Fruit fly (Drosophila melanogaster): ENCODE results near the gene kon.

kon gene

dm6 chr2L:18466669-18467068 lies 37.1 kb downstream of the kon start:
- no peak for TF ChIP-seq noc (tag; optimal IDR thresholded peaks at IDR 0.05)

DNA sequence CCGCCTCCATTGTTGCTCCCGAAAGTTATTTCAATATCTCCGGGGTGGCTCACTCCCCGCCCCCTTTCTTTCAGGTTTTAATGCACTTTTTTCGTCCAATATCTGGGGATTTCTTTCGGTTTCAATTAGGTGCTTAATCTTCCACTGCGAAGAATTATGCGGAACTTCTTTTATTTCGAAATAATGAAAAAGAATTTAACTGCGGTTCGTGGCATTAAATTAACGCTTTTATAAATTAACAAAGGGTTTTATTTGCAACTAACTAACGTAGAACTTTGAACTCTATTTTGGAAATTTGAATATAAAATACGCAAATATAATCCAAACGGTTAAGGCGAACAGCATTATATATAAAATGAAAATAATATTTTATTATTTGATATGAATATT lies 37.6 kb downstream of the kon start:
- TF ChIP-seq noc (tag; optimal IDR thresholded peaks at IDR 0.05) = no peak

DNA sequence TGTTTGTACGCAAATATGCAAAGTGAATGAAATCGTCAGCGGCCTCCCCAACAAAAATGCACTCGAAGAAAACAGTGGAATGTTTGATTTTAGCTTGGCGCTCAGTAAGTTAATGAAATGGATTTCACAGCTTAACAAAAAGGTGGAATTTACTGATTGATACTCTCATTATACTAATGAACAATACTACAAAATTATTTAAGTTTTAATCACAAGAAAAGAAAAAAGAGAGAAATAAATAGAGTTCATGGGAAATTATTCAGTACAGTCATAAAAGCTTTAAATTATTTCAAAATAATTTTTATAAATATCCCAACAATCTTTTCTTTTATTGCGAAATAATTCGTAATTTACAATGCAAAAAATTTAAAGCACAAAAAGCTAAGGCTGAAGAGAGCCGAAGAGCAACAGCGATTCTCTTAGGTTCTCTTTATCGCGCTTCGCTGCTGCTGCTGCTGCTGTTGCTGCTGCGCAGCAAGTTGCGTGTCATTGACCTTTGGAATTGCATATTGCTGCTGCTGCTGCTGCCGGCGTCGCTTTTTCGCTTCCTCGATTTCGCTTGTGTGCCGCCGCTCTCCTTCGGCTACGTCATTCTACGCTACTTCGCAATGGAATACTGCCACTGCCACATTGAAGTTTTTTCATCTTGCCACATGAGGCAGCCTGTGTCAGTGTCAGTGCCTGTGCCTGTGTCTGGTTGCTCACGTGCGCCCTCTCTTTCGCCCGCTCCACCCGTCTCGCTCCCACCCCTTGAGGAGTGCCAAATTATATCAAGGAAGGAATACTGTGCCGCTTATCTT lies 38.2 kb downstream of the kon start:
- no peak for TF ChIP-seq noc (tag; optimal IDR thresholded peaks at IDR 0.05)

DNA sequence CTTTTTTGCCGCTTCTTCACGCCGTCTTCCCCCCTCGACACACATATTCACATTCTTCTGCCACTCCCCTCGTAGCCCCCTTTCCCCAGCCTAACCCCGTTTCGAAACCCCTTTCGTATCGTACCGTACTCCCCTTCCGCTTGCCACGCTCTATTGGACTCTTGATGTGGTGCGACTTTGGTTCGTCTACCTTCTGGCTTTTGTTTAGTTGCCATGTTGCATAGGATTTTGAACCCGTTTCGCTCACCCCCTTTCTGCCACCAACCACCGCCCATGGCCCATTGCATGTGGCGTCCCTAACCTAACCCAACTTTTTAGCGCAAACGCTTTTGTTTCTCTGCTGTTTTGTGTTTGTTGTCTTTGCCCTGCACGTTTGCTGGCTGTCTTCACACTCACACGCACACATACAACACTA lies 39.7 kb downstream of the kon start:
- TF ChIP-seq noc (tag; optimal IDR thresholded peaks at IDR 0.05) = no peak

- no peak for TF ChIP-seq noc (tag; optimal IDR thresholded peaks at IDR 0.05)
Observed at dm6 chr2L:18463610-18464009, 40.2 kb downstream of the kon start.

DNA sequence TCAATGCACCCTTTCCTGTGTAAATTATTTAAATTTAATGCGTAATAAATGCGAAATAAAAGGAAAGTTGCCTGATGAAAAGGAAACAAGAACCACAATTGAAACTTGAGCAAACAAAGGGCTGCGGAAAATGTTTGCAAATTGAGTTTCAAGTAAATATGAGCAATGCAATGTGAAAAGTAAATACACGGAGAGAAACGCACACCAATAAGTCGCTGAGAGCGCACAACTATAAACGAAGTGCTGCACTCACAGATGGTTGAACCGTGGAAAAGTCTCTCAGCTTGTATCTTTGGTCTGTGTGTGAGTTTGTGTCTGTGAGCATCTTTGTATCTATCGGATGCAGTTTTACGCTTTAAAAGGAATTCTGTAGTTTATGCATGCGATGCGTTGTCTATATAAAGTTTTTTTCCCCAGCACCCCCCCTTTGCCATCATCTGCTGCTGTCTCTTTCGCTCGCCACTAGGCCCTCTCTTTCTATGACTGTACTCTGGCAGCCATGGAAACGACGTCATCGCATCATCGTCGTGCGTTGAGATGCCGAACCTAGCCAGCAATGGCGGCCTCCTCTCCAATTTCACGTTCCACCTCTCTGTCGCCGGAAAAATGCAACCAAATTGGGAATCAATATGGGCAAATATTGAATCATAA lies 44.0 kb downstream of the kon start:
- no peak for TF ChIP-seq noc (tag; optimal IDR thresholded peaks at IDR 0.05)

DNA sequence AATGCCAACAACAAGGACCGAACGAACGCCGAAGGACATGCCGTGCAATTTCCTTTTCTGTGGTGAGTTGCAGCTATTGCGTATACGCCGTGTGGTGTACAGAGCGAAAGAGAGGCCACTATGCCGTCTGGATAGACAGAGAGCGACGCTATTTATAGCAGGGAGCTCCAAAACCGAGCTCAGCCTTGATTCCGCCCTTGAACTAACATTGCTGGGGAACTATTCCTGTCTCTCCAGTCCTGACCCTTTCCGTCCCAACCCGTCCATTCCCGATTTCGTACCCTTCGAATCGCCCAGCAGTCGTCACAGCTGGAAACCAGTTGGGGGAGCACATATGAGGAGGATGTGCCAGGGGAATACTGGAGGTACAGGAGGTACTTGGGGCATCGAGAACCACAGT lies 45.3 kb downstream of the kon start:
- no peak for TF ChIP-seq noc (tag; optimal IDR thresholded peaks at IDR 0.05)

- no peak for TF ChIP-seq noc (tag; optimal IDR thresholded peaks at IDR 0.05)
Observed at dm6 chr2L:18456932-18457583, 46.7 kb downstream of the kon start.

dm6 chr2L:18455506-18456491 lies 48.0 kb downstream of the kon start:
- TF ChIP-seq noc (tag; optimal IDR thresholded peaks at IDR 0.05) = no peak

DNA sequence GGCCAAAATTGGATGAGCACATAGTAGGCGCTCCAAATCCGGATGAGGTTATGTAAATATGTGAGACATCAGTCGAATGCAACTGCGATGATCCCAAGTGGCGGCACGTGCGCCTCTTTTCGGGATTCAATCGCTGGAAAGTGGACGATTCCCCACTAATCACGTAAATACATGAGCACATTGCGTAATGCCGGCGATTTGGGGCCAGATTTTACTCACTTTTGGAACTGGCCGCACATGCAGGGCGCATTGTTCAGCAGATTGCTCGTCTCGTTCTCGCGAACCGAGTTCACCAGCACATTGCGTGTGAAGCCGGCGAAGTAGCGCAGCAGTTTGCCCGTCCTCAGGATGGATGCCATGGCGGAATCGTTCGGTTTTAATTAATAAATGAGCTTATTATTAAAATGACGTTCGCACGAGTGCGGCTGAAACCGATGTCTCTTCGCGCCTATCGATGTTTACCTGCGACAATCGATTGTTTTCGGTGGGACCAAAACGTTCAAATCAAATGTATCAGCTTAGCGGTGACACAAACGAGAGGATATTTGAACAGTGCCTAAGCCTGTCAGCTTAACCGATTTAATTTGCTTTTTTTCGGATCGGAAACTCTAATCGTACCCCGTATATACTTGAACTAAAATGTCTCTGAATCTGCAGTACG lies 49.5 kb downstream of the kon start, which contains the start of the genes bsf and Ntf-2r:
TSS of gene bsf (minus strand) at position 460 of the 661 bp plus-strand sequence.
TSS of gene Ntf-2r (plus strand) at position 522 of the 661 bp plus-strand sequence.
- TF ChIP-seq noc (tag; optimal IDR thresholded peaks at IDR 0.05) = no peak

DNA sequence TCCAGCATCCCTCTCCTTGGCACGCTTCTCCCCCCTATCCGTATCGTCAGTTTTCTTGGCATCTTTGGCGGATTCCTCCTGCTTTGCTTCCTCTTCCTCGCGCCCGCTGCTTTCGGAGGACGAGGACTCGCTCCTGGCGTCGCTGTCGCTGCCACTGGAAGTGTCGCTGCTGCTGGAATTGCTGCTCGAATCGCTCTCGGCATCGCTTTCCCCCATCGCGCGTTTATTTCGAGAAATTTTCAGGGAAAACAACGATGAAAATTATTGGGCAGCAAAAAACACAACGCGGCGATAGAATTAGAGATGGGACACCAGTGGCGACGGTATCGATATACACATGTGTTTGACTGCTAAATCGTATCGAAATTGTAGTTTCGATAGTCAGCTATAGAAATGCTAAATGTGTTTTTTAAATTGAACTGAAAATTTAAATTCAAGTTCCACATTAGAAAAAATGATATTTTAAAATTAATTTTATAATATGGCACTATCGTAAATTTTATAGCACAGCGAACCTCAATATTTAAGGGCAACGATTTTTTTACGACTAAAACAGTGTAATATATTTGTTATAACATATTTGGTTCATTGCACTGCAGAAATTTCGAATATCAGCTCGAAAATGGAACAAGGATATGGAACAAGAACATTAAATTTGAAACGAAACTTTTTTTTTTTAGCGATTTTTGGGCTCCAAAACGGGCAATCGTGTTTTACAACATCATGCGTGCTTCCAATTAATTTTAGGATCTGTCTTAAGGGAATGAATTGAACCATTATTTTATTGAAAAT lies 54.9 kb downstream of the kon start, which contains the start of gene ncm:
TSS of gene ncm (minus strand) at position 319 of the 792 bp plus-strand sequence.
- TF ChIP-seq noc (tag; optimal IDR thresholded peaks at IDR 0.05) = no peak

DNA sequence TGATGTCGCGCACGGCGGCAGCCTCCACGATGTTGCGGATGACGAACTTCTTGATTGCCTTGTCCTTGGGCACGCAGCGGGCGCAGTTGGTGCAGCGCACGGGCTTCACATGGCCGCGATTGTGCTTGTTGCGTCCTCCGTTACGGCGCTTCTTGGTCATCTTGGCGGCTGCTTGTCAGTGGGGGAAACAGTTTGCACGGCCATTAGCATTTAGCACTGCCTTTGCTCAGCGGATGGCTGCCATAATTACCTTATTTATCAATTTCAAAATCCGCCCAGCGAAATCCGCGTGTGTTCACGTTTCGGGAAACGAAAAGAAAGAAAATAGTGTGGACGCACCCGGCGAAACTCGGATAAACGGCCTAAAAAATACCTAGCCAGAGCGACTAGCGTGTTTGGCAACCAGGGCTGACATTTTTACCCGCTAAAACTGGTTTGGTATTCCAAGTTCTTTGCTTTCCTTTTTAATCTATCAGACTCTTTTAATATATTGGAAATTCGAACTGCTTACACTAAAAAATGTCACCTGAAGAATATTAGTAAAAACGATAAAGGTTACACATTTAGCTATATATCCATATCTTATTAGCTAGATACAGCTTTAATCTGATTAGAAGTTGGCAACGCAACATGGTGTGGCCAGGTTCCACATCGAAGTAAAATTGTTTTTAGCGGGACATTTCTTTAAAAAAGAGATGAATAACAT lies 60.7 kb downstream of the kon start, which contains the start of gene RpS26:
TSS of gene RpS26 (minus strand) at position 375 of the 706 bp plus-strand sequence.
- TF ChIP-seq noc (tag; optimal IDR thresholded peaks at IDR 0.05) = no peak

dm6 chr2L:18441220-18441619 lies 62.6 kb downstream of the kon start:
- no peak for TF ChIP-seq noc (tag; optimal IDR thresholded peaks at IDR 0.05)
